Worm (Caenorhabditis elegans) whole organism, early embryonic: ENCODE measurements around the gene hrg-10.

ENCODE experiments used
- F13C5.2 ChIP-seq: sonication (generic microtip); optimal IDR thresholded peaks from 2 replicates; lab custom pipeline; 2017; ENCODE audit warnings: mild to moderate bottlenecking, missing genetic modification characterization, inconsistent platforms, missing compliant biosample characterization
- ama-1 ChIP-seq: fragments of 150-350 bp; optimal IDR thresholded peaks from 2 replicates; lab custom pipeline; 2014
- ceh-13 ChIP-seq: fragments of 200-800 bp; sonication (Bioruptor generic); optimal IDR thresholded peaks from 2 replicates; lab custom pipeline; 2018; ENCODE audit warnings: mild to moderate bottlenecking, missing genetic modification characterization, missing compliant biosample characterization
- ets-7 ChIP-seq: sonication (generic microtip); optimal IDR thresholded peaks from 2 replicates; lab custom pipeline; 2016; ENCODE audit warnings: missing genotype, missing genetic modification characterization, missing compliant biosample characterization
- flt-1 ChIP-seq: fragments of 200-800 bp; sonication (Bioruptor generic); IDR thresholded peaks from 2 replicates; pipeline ENCODE4 v1.3.6; 2022; ENCODE audit warnings: missing genetic modification characterization, missing compliant biosample characterization
- hmg-4 ChIP-seq: fragments of 200-800 bp; sonication (Bioruptor generic); optimal IDR thresholded peaks from 2 replicates; lab custom pipeline; 2018; ENCODE audit warnings: mild to moderate bottlenecking, missing genetic modification characterization, missing compliant biosample characterization
- hnd-1 ChIP-seq: sonication (generic microtip); optimal IDR thresholded peaks from 2 replicates; lab custom pipeline; 2016; ENCODE audit warnings: missing genetic modification characterization, missing compliant biosample characterization
- pes-1 ChIP-seq: fragments of 200-800 bp; sonication (Bioruptor generic); IDR thresholded peaks from 2 replicates; pipeline ENCODE4 v1.3.6; 2022; ENCODE audit warnings: missing genetic modification reagents, missing genetic modification characterization, missing compliant biosample characterization
- scrt-1 ChIP-seq: fragments of 200-800 bp; sonication (Bioruptor generic); IDR thresholded peaks from 2 replicates; pipeline ENCODE4 v1.3.6; 2022; ENCODE audit warnings: missing genetic modification characterization, missing compliant biosample characterization
- sea-1 ChIP-seq: fragments of 200-800 bp; sonication (Bioruptor generic); conservative IDR thresholded peaks from 2 replicates; pipeline ENCODE4 v1.3.6; 2022; ENCODE audit warnings: missing genetic modification characterization, missing compliant biosample characterization
- tbx-11 ChIP-seq: fragments of 200-800 bp; sonication (Bioruptor generic); IDR thresholded peaks from 2 replicates; pipeline ENCODE4 v1.3.6; 2022; ENCODE audit warnings: missing genetic modification characterization, missing compliant biosample characterization
- tbx-37 ChIP-seq: fragments of 200-800 bp; sonication (Bioruptor generic); conservative IDR thresholded peaks from 2 replicates; pipeline ENCODE4 v1.3.6; 2022; ENCODE audit warnings: missing genetic modification reagents, missing genetic modification characterization, missing compliant biosample characterization

DNA sequence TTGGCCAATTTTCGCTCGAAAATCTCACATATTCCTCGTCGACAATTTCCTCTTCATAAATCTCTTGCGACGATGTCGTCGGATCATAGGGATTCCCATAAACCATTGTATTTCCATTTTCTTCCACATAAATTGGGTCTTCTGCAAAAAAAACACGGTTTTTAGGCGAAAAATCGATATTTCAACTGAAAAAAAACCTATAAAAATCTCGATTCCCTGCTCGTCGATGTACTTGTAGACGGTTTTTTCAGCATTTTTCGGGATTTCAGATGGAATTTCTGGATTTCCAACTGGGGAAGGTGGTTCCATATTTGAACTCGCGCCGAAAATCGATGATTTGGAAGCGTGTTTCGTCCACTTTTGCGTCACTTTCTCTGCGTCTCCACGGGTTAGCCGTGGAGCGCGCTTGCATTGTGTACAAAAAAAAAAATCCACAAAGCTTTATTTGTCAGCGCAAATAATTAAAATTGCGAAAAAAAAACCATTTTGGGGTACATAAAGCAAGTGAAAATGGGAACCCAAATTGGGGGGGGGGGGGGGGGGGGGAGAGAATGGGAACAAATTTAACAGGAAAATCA, 10.5 kb upstream of the hrg-10 start, which contains the start of gene Y39B6A.43:
- TF ChIP-seq sea-1 (GFP tag; lab: Robert Waterston, UW) (no peak), hnd-1 (tag; lab: Kevin White, UChicago) (no peak), tbx-37 (0 out of 2 replicates have a peak, but pooled peaks have one; percentile 26), ama-1 (no peak), scrt-1 (no peak), pes-1 (GFP tag; lab: Robert Waterston, UW) (peak; percentile 54), flt-1 (GFP tag; lab: Robert Waterston, UW) (peak; percentile 61; the same call in 1 of the 2 replicates), ets-7 (no peak), hmg-4 (GFP tag; lab: Kevin White, UChicago) (peak; percentile 28), ceh-13 (GFP tag; lab: Kevin White, UChicago) (no peak), tbx-11 (GFP tag; lab: Robert Waterston, UW) (no peak), F13C5.2 (tag; lab: Kevin White, UChicago) (peak; percentile 87)
